Fruit fly (Drosophila melanogaster) whole organism, embryonic: ENCODE measurements around the gene CG17127.

Experiments
- Atf6 ChIP-seq: fragments of 200-800 bp; sonication (Bioruptor generic); IDR thresholded peaks from 2 replicates; pipeline ENCODE4 v1.3.6; 2022; ENCODE audit warnings: missing biosample characterization, missing genetic modification characterization
- Bdp1 ChIP-seq: fragments of 200-800 bp; sonication (Bioruptor generic); optimal IDR thresholded peaks from 3 replicates; lab custom pipeline; 2016; ENCODE audit warnings: missing biosample characterization, missing genetic modification characterization
- CG1024 ChIP-seq: fragments of 200-800 bp; sonication (Bioruptor generic); IDR thresholded peaks from 2 replicates; pipeline ENCODE4 v1.3.6; 2022; ENCODE audit warnings: missing biosample characterization, missing genetic modification characterization
- CG10267 ChIP-seq: fragments of 200-800 bp; sonication (Bioruptor generic); optimal IDR thresholded peaks from 2 replicates; lab custom pipeline; 2018; ENCODE audit warnings: missing biosample characterization, mild to moderate bottlenecking, missing genetic modification characterization, moderate library complexity
- CG10543 ChIP-seq: fragments of 200-800 bp; sonication (Bioruptor generic); optimal IDR thresholded peaks from 3 replicates; lab custom pipeline; 2017; ENCODE audit warnings: missing biosample characterization, mild to moderate bottlenecking, missing genetic modification characterization, moderate library complexity
- CG11695 ChIP-seq: fragments of 200-800 bp; sonication (Bioruptor generic); IDR thresholded peaks from 3 replicates; pipeline ENCODE4 v1.3.6; 2022; ENCODE audit warnings: missing biosample characterization, missing genetic modification characterization
- CG12236 ChIP-seq: fragments of 200-800 bp; sonication (Bioruptor generic); optimal IDR thresholded peaks from 2 replicates; lab custom pipeline; 2016; ENCODE audit warnings: missing biosample characterization, missing genetic modification characterization
- CG13123 ChIP-seq: fragments of 200-800 bp; sonication (Bioruptor generic); optimal IDR thresholded peaks from 2 replicates; lab custom pipeline; 2016; ENCODE audit warnings: missing biosample characterization, missing genetic modification characterization
- CG13296 ChIP-seq: fragments of 200-800 bp; sonication (Bioruptor generic); optimal IDR thresholded peaks from 3 replicates; lab custom pipeline; 2018; ENCODE audit warnings: missing biosample characterization, mild to moderate bottlenecking, missing genetic modification characterization
- CG13775 ChIP-seq: fragments of 200-800 bp; sonication (Bioruptor generic); optimal IDR thresholded peaks from 3 replicates; lab custom pipeline; 2017; ENCODE audit warnings: missing biosample characterization, mild to moderate bottlenecking, missing genetic modification characterization
- CG15479 ChIP-seq: fragments of 200-800 bp; sonication (Bioruptor generic); optimal IDR thresholded peaks from 3 replicates; lab custom pipeline; 2019; ENCODE audit warnings: missing biosample characterization, mild to moderate bottlenecking, missing genetic modification characterization, moderate library complexity
- CG15696 ChIP-seq: fragments of 200-800 bp; sonication (Bioruptor generic); optimal IDR thresholded peaks from 2 replicates; lab custom pipeline; 2019; ENCODE audit warnings: missing biosample characterization, mild to moderate bottlenecking, missing genetic modification characterization, moderate library complexity
- CG1647 ChIP-seq: fragments of 200-800 bp; sonication (Bioruptor generic); optimal IDR thresholded peaks from 3 replicates; lab custom pipeline; 2016; ENCODE audit warnings: missing biosample characterization, missing genetic modification characterization
- CG16813 ChIP-seq: fragments of 200-800 bp; sonication (Bioruptor generic); IDR thresholded peaks from 3 replicates; pipeline ENCODE4 v1.3.6; 2022; ENCODE audit warnings: missing biosample characterization, missing genetic modification characterization; ENCODE audit not compliant: partially characterized antibody
- CG17568 ChIP-seq: fragments of 200-800 bp; sonication (Bioruptor generic); optimal IDR thresholded peaks from 2 replicates; lab custom pipeline; 2018; ENCODE audit warnings: missing biosample characterization, mild to moderate bottlenecking, missing genetic modification characterization, moderate library complexity
- CG18262 ChIP-seq: fragments of 200-800 bp; optimal IDR thresholded peaks from 3 replicates; lab custom pipeline; 2019; ENCODE audit warnings: missing biosample characterization, mild to moderate bottlenecking, missing genetic modification characterization, moderate library complexity
- CG2129 ChIP-seq: fragments of 200-800 bp; sonication (Bioruptor generic); IDR thresholded peaks from 2 replicates; pipeline ENCODE4 v1.3.6; 2022; ENCODE audit warnings: missing biosample characterization, missing genetic modification characterization; ENCODE audit not compliant: partially characterized antibody
- CG3281 ChIP-seq: fragments of 200-800 bp; sonication (Bioruptor generic); optimal IDR thresholded peaks from 3 replicates; lab custom pipeline; 2017; ENCODE audit warnings: missing biosample characterization, mild to moderate bottlenecking, missing genetic modification characterization
- CG4424 ChIP-seq: fragments of 200-800 bp; sonication (Bioruptor generic); optimal IDR thresholded peaks from 3 replicates; lab custom pipeline; 2016; ENCODE audit warnings: missing biosample characterization, missing genetic modification characterization
- CG4854 ChIP-seq: fragments of 200-800 bp; sonication (Bioruptor generic); optimal IDR thresholded peaks from 2 replicates; lab custom pipeline; 2016; ENCODE audit warnings: missing biosample characterization, missing genetic modification characterization, inconsistent platforms
- CG6854 ChIP-seq: fragments of 200-800 bp; sonication (Bioruptor generic); optimal IDR thresholded peaks from 3 replicates; lab custom pipeline; 2017; ENCODE audit warnings: missing biosample characterization, mild to moderate bottlenecking, missing genetic modification characterization
- CG8290 ChIP-seq, 3 experiments: fragments of 200-800 bp; sonication (Bioruptor generic); optimal IDR thresholded peaks; 2 replicates each; lab custom pipeline; 2016 to 2019; ENCODE audit warnings: missing biosample characterization in 3 of 3, missing genetic modification characterization in 3 of 3, mild to moderate bottlenecking in 2 of 3, moderate library complexity in 1 of 3
- Chrac-16 ChIP-seq: fragments of 200-800 bp; sonication (Bioruptor generic); optimal IDR thresholded peaks from 3 replicates; lab custom pipeline; 2016; ENCODE audit warnings: missing biosample characterization, missing genetic modification characterization
- Ets65A ChIP-seq: fragments of 200-800 bp; sonication (Bioruptor generic); peaks from one replicate; lab custom pipeline; 2016; ENCODE audit warnings: missing biosample characterization, missing genetic modification characterization
- Six4 ChIP-seq: fragments of 200-800 bp; sonication (Bioruptor generic); optimal IDR thresholded peaks from 2 replicates; lab custom pipeline; 2016; ENCODE audit warnings: missing biosample characterization, missing genetic modification characterization
- al ChIP-seq: fragments of 200-800 bp; sonication (Bioruptor generic); IDR thresholded peaks from 2 replicates; pipeline ENCODE4 v1.3.6; 2022; ENCODE audit warnings: missing biosample characterization, missing genetic modification characterization
- amos ChIP-seq: fragments of 200-800 bp; sonication (Bioruptor generic); IDR thresholded peaks from 2 replicates; pipeline ENCODE4 v1.3.6; 2022; ENCODE audit warnings: missing biosample characterization, missing genetic modification characterization; ENCODE audit not compliant: partially characterized antibody
- chinmo ChIP-seq: fragments of 200-800 bp; sonication (Bioruptor generic); IDR thresholded peaks from 4 replicates; pipeline ENCODE4 v1.3.6; 2022; ENCODE audit warnings: missing biosample characterization, missing genetic modification characterization; ENCODE audit not compliant: partially characterized antibody
- eve ChIP-seq, 2 experiments: fragments of >200 bp; optimal IDR thresholded peaks; 2 replicates each; lab custom pipeline; 2017; ENCODE audit warnings: missing biosample characterization in 2 of 2, missing genetic modification characterization in 2 of 2
- grau ChIP-seq: fragments of 200-800 bp; optimal IDR thresholded peaks from 3 replicates; lab custom pipeline; 2019; ENCODE audit warnings: missing biosample characterization, mild to moderate bottlenecking, missing genetic modification characterization, moderate library complexity
- grn ChIP-seq: fragments of 200-800 bp; sonication (Bioruptor generic); optimal IDR thresholded peaks from 3 replicates; lab custom pipeline; 2017; ENCODE audit warnings: missing biosample characterization, missing genetic modification characterization
- h ChIP-seq: fragments of >200 bp; optimal IDR thresholded peaks from 2 replicates; lab custom pipeline; 2017
- hb ChIP-seq: fragments of 200-800 bp; sonication (Bioruptor generic); IDR thresholded peaks from 3 replicates; pipeline ENCODE4 v1.3.6; 2022; ENCODE audit warnings: missing biosample characterization, missing genetic modification characterization; ENCODE audit not compliant: partially characterized antibody
- hbn ChIP-seq: fragments of 200-800 bp; sonication (Bioruptor generic); IDR thresholded peaks from 2 replicates; pipeline ENCODE4 v1.3.6; 2022; ENCODE audit warnings: missing biosample characterization, missing genetic modification characterization; ENCODE audit not compliant: partially characterized antibody
- lab ChIP-seq: fragments of 200-800 bp; sonication (Bioruptor generic); optimal IDR thresholded peaks from 3 replicates; lab custom pipeline; 2017; ENCODE audit warnings: missing biosample characterization, missing genetic modification characterization, mild to moderate bottlenecking, moderate library complexity, missing genetic modification reagents
- mld ChIP-seq: fragments of 200-800 bp; sonication (Bioruptor generic); IDR thresholded peaks from 3 replicates; pipeline ENCODE4 v1.3.6; 2022; ENCODE audit warnings: missing biosample characterization, missing genetic modification characterization; ENCODE audit not compliant: partially characterized antibody
- prd ChIP-seq, 3 experiments: fragments of >200 bp in 2 of 3; fragments of 200-800 bp in 1 of 3; sonication (Bioruptor generic) in 1 of 3; optimal IDR thresholded peaks in 2 of 3; IDR thresholded peaks in 1 of 3; 2 replicates in 2 of 3; 3 replicates in 1 of 3; pipeline versions ENCODE4 v1.3.6 to Lab custom; 2017 to 2022; ENCODE audit warnings: missing biosample characterization in 1 of 3, missing genetic modification characterization in 1 of 3
- sc ChIP-seq, 3 experiments: fragments of >200 bp in 2 of 3; fragments of 200-800 bp in 1 of 3; sonication (Bioruptor generic) in 1 of 3; optimal IDR thresholded peaks; 2 replicates in 2 of 3; 3 replicates in 1 of 3; lab custom pipeline; 2017; ENCODE audit warnings: mild to moderate bottlenecking in 1 of 3, missing biosample characterization in 1 of 3, missing genetic modification characterization in 1 of 3, missing genetic modification reagents in 1 of 3
- sisA ChIP-seq: fragments of 200-800 bp; sonication (Bioruptor generic); IDR thresholded peaks from 2 replicates; pipeline ENCODE4 v1.3.6; 2022; ENCODE audit warnings: missing biosample characterization, missing genetic modification characterization
- slou ChIP-seq: fragments of 200-800 bp; sonication (Bioruptor generic); optimal IDR thresholded peaks from 3 replicates; lab custom pipeline; 2016; ENCODE audit warnings: missing biosample characterization, missing genetic modification characterization
- sqz ChIP-seq: fragments of 200-800 bp; sonication (Bioruptor generic); optimal IDR thresholded peaks from 3 replicates; lab custom pipeline; 2018; ENCODE audit warnings: missing biosample characterization, mild to moderate bottlenecking, missing genetic modification characterization
- ssp ChIP-seq: fragments of 200-800 bp; sonication (Bioruptor generic); IDR thresholded peaks from 2 replicates; pipeline ENCODE4 v1.3.6; 2022; ENCODE audit warnings: missing biosample characterization, missing genetic modification characterization
- tll ChIP-seq, 2 experiments: fragments of 200-800 bp in 1 of 2; fragments of >200 bp in 1 of 2; sonication (Bioruptor generic) in 1 of 2; optimal IDR thresholded peaks; 2 replicates each; lab custom pipeline; 2017 to 2019; ENCODE audit warnings: missing biosample characterization in 2 of 2, missing genetic modification characterization in 2 of 2, mild to moderate bottlenecking in 1 of 2, moderate library complexity in 1 of 2
- usp ChIP-seq: fragments of >200 bp; optimal IDR thresholded peaks from 2 replicates; lab custom pipeline; 2017; ENCODE audit warnings: missing biosample characterization, missing genetic modification characterization
- wdn ChIP-seq: fragments of 200-800 bp; sonication (Bioruptor generic); IDR thresholded peaks from 2 replicates; pipeline ENCODE4 v1.3.6; 2022; ENCODE audit warnings: missing biosample characterization, missing genetic modification characterization
- wor ChIP-seq: fragments of 200-800 bp; sonication (Bioruptor generic); IDR thresholded peaks from 2 replicates; pipeline ENCODE4 v1.3.6; 2022; ENCODE audit warnings: missing biosample characterization, missing genetic modification characterization
- zfh1 ChIP-seq: fragments of 200-800 bp; sonication (Bioruptor generic); IDR thresholded peaks from 3 replicates; pipeline ENCODE4 v1.3.6; 2022; ENCODE audit warnings: missing biosample characterization, missing genetic modification characterization

Gene CG17127

dm6 chr2L:10800877-10801719 is 30.4 kb downstream of the CG17127 start, which contains the start of gene CG31869 (continued):
- TF ChIP-seq CG6854 = no peak
- no peak for TF ChIP-seq CG3281 (GFP tag; lab: Kevin White, UChicago)
- TF ChIP-seq grn (GFP tag; lab: Kevin White, UChicago) = no peak
- TF ChIP-seq Six4 = no peak
- no peak for TF ChIP-seq CG1647
- TF ChIP-seq Atf6 (GFP tag; lab: Robert Waterston, UW) = no peak
- no peak for TF ChIP-seq CG10267 (tag; lab: Kevin White, UChicago)
- TF ChIP-seq CG18262 (tag; lab: Kevin White, UChicago) = no peak
- TF ChIP-seq CG16813 (GFP tag; lab: Robert Waterston, UW) = no peak
- no peak for TF ChIP-seq wor
- no peak for TF ChIP-seq CG10543
- TF ChIP-seq mld (GFP tag; lab: Robert Waterston, UW) = no peak
- TF ChIP-seq CG13123 (GFP tag; lab: Kevin White, UChicago) = no peak
- TF ChIP-seq sqz (GFP tag; lab: Kevin White, UChicago) = peak; percentile 57
- TF ChIP-seq al = peak; percentile 26; the same call in 1 of the 2 replicates
- TF ChIP-seq CG1024 (GFP tag; lab: Robert Waterston, UW) = no peak
- TF ChIP-seq CG17568 (GFP tag; lab: Kevin White, UChicago) = no peak
- no peak for TF ChIP-seq CG15479 (GFP tag; lab: Kevin White, UChicago)
- TF ChIP-seq tll (GFP tag; optimal IDR thresholded peaks at IDR 0.05; lab: Kevin White, UChicago) = no peak
- no peak for TF ChIP-seq slou
- no peak for TF ChIP-seq zfh1 (GFP tag; lab: Robert Waterston, UW)
- TF ChIP-seq prd (optimal IDR thresholded peaks at IDR 0.05; lab: Kevin White, UChicago) = no peak
- no peak for TF ChIP-seq prd (GFP tag; IDR thresholded peaks at IDR 0.05; lab: Robert Waterston, UW)
- TF ChIP-seq Ets65A (GFP tag; lab: Kevin White, UChicago) = peak; percentile 86
- no peak for TF ChIP-seq hb (GFP tag; lab: Robert Waterston, UW)
- TF ChIP-seq Chrac-16 (GFP tag; lab: Kevin White, UChicago) = no peak
- no peak for TF ChIP-seq hbn (GFP tag; lab: Robert Waterston, UW)
- TF ChIP-seq CG13296 (GFP tag; lab: Kevin White, UChicago) = no peak
- no peak for TF ChIP-seq CG15696 (tag; lab: Kevin White, UChicago)
- no peak for TF ChIP-seq lab
- TF ChIP-seq CG12236 (GFP tag; lab: Kevin White, UChicago) = no peak
- TF ChIP-seq eve (GFP tag; optimal IDR thresholded peaks at IDR 0.05; lab: Kevin White, UChicago) = no peak
- no peak for TF ChIP-seq CG11695
- TF ChIP-seq wdn (GFP tag; lab: Robert Waterston, UW) = 0 out of 2 replicates have a peak, but pooled peaks have one; percentile 35
- TF ChIP-seq amos = no peak
- no peak for TF ChIP-seq CG8290 (GFP tag; optimal IDR thresholded peaks at IDR 0.05; lab: Kevin White, UChicago)
- TF ChIP-seq CG8290 (tag; optimal IDR thresholded peaks at IDR 0.05; lab: Kevin White, UChicago) = no peak
- TF ChIP-seq CG4854 (GFP tag; lab: Kevin White, UChicago) = no peak
- TF ChIP-seq sisA = peak; percentile 23; the same call in 1 of the 2 replicates
- no peak for TF ChIP-seq usp (GFP tag; lab: Kevin White, UChicago)
- TF ChIP-seq sc (optimal IDR thresholded peaks at IDR 0.05; lab: Kevin White, UChicago) = no peak
- no peak for TF ChIP-seq sc (GFP tag; optimal IDR thresholded peaks at IDR 0.05; lab: Kevin White, UChicago)
- TF ChIP-seq chinmo (GFP tag; lab: Robert Waterston, UW) = 0 out of 4 replicates have a peak, but pooled peaks have one; percentile 71
- TF ChIP-seq grau (tag; lab: Kevin White, UChicago) = peak; percentile 80
- no peak for TF ChIP-seq h (lab: Kevin White, UChicago)
- no peak for TF ChIP-seq ssp
- TF ChIP-seq CG2129 (GFP tag; lab: Robert Waterston, UW) = no peak
- TF ChIP-seq CG4424 (GFP tag; lab: Kevin White, UChicago) = no peak
- TF ChIP-seq Bdp1 (GFP tag; lab: Kevin White, UChicago) = no peak
- TF ChIP-seq CG13775 (GFP tag; lab: Kevin White, UChicago) = no peak
